Worm (Caenorhabditis elegans): Measurements from ENCODE around the gene Y67D8C.7.
"Not testable (repeated sequence)": the region's sequence is repeated elsewhere in the genome, so short reads cannot be mapped to it uniquely, and the experiment has no call there.

Y67D8C.7 gene

ce11 chrIV:3050054-3050990, 16.4 kb downstream of the Y67D8C.7 start, which contains the start of gene eel-1:
TSS of gene eel-1 (minus strand) at chrIV:3050104.
- TF ChIP-seq unc-62 (GFP tag; optimal IDR thresholded peaks at IDR 0.05): not testable (repeated sequence)

ce11 chrIV:3046889-3047288, 19.8 kb downstream of the Y67D8C.7 start:
- no peak for TF ChIP-seq unc-62 (GFP tag; optimal IDR thresholded peaks at IDR 0.05)

ce11 chrIV:3046009-3046408, 20.7 kb downstream of the Y67D8C.7 start:
- TF ChIP-seq unc-62 (GFP tag; optimal IDR thresholded peaks at IDR 0.05): no peak

- no peak for TF ChIP-seq unc-62 (GFP tag; optimal IDR thresholded peaks at IDR 0.05)
Observed at ce11 chrIV:3044158-3044557, 22.6 kb downstream of the Y67D8C.7 start.

- TF ChIP-seq unc-62 (GFP tag; optimal IDR thresholded peaks at IDR 0.05): no peak
Observed at ce11 chrIV:3038740-3039139, 28.0 kb downstream of the Y67D8C.7 start.

ce11 chrIV:3037932-3038331, 28.8 kb downstream of the Y67D8C.7 start:
- TF ChIP-seq unc-62 (GFP tag; optimal IDR thresholded peaks at IDR 0.05): no peak

ce11 chrIV:3035375-3035774, 31.4 kb downstream of the Y67D8C.7 start:
- no peak for TF ChIP-seq unc-62 (GFP tag; optimal IDR thresholded peaks at IDR 0.05)

ce11 chrIV:3032020-3032419, 34.7 kb downstream of the Y67D8C.7 start:
- no peak for TF ChIP-seq unc-62 (GFP tag; optimal IDR thresholded peaks at IDR 0.05)

- no peak for TF ChIP-seq unc-62 (GFP tag; optimal IDR thresholded peaks at IDR 0.05)
Observed at ce11 chrIV:3029882-3030281, 36.9 kb downstream of the Y67D8C.7 start.

- TF ChIP-seq unc-62 (GFP tag; optimal IDR thresholded peaks at IDR 0.05): no peak
Observed at ce11 chrIV:3028842-3029241, 37.9 kb downstream of the Y67D8C.7 start, which contains the start of gene ndnf-1. TSS of gene ndnf-1 (minus strand) at chrIV:3028942.

- no peak for TF ChIP-seq unc-62 (GFP tag; optimal IDR thresholded peaks at IDR 0.05)
Observed at ce11 chrIV:3025874-3026609, 40.7 kb downstream of the Y67D8C.7 start.

ce11 chrIV:3019438-3019837, 47.3 kb downstream of the Y67D8C.7 start, which contains the start of gene lin-22:
TSS of gene lin-22 (plus strand) at chrIV:3019738.
- no peak for TF ChIP-seq unc-62 (GFP tag; optimal IDR thresholded peaks at IDR 0.05)

- no peak for TF ChIP-seq unc-62 (GFP tag; optimal IDR thresholded peaks at IDR 0.05)
Observed at ce11 chrIV:3018588-3018987, 48.1 kb downstream of the Y67D8C.7 start.

- no peak for TF ChIP-seq unc-62 (GFP tag; optimal IDR thresholded peaks at IDR 0.05)
Observed at ce11 chrIV:3016202-3016601, 50.5 kb downstream of the Y67D8C.7 start.

Measured in whole organism, dauer.